Fruit fly (Drosophila melanogaster) whole organism, pupa: ENCODE measurements around the gene Rpp21.

Experiments
- CG13204 ChIP-seq: fragments of 200-800 bp; sonication (Bioruptor generic); optimal IDR thresholded peaks from 2 replicates; lab custom pipeline; 2018; ENCODE audit warnings: missing biosample characterization, mild to moderate bottlenecking, missing genetic modification characterization, moderate library complexity
- CG14655 ChIP-seq: fragments of 200-800 bp; sonication (Bioruptor generic); optimal IDR thresholded peaks from 3 replicates; lab custom pipeline; 2017; ENCODE audit warnings: mild to moderate bottlenecking, missing biosample characterization, missing genetic modification reagents, missing genetic modification characterization
- CG4496 ChIP-seq: fragments of 200-800 bp; sonication (Bioruptor generic); IDR thresholded peaks from 3 replicates; pipeline ENCODE4 v1.3.6; 2022; ENCODE audit warnings: missing biosample characterization, missing genetic modification characterization
- D1 ChIP-seq: fragments of 200-800 bp; sonication (Bioruptor generic); optimal IDR thresholded peaks from 2 replicates; lab custom pipeline; 2018; ENCODE audit warnings: missing biosample characterization, mild to moderate bottlenecking, missing genetic modification characterization, moderate library complexity
- EcR ChIP-seq: fragments of 200-800 bp; sonication (Bioruptor generic); optimal IDR thresholded peaks from 3 replicates; lab custom pipeline; 2019; ENCODE audit warnings: missing biosample characterization, missing genetic modification characterization, mild to moderate bottlenecking, moderate library complexity, missing genetic modification reagents
- rn ChIP-seq: fragments of 200-800 bp; sonication (Bioruptor generic); IDR thresholded peaks from 2 replicates; pipeline ENCODE4 v1.3.6; 2022; ENCODE audit warnings: missing biosample characterization, missing genetic modification characterization

DNA sequence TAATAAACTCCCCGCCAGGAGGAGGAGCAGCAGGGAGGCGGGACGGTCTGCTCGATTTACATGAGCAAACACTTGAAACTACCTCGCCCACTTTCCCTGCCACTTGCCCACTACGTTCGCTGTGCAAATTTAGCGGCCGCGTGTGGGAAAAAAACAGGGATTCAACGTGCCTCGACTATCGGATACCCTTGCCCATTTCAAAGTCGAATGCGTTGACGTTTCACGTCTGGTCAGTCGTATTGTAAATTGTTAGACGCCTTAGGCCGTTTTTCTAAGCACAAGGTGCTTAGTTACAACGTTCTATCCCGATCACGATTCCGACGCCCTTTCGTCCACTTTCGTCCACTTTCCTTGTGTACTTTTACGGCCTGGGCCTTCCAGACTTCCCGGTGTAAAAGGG, 17.1 kb downstream of the Rpp21 start:
- TF ChIP-seq CG13204 (no peak), rn (GFP tag; lab: Robert Waterston, UW) (no peak), CG4496 (GFP tag; lab: Robert Waterston, UW) (no peak), EcR (GFP tag; lab: Kevin White, UChicago) (no peak), D1 (tag; lab: Kevin White, UChicago) (no peak), CG14655 (GFP tag; lab: Kevin White, UChicago) (no peak)
